Fruit fly (Drosophila melanogaster) Kc167 (cell line): Measurements from ENCODE around the gene Antdh.

Source experiments
- Myc ChIP-seq: fragments of >200 bp; optimal IDR thresholded peaks from 2 replicates; lab custom pipeline; 2017; ENCODE audit warnings: missing external identifiers
- insv ChIP-seq: fragments of >200 bp; optimal IDR thresholded peaks from 3 replicates; lab custom pipeline; 2018; ENCODE audit warnings: missing external identifiers

DNA sequence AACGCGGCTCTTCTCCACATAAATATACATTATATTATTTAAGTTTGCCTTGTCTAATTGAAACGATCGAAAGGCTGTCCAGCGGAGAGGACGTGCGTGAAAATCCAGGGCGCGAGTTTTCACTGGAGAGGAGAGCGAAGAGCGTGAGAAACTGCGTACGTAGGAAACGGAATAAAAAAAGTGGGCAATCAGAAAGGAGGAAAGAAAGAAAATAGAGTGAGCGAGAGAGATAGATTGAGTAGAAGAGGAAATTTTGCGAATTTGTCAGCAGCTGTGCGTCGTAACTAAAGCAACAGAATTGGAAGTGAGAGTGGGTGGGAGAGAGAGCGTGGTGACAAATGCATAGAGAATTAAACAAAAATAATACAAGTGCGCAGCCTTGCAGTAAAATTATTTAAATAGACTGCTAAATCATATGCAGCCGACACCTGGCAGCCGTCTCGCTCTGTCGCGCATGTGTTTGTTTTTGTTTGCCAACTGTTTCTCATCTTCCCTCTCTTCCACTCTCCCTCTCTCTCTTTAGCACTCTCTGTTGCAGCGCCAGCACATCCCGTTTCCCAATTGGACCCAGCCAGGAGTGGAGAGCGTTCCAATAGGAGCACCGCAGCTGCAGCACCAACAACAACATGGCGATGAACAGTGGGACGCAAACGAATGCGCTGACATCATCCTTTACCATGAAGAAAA, 14.2 kb downstream of the Antdh start:
- TF ChIP-seq insv (lab: Kevin White, UChicago) (no peak), Myc (lab: Kevin White, UChicago) (no peak)
